Fruit fly (Drosophila melanogaster): Measurements from ENCODE around the gene CG18789.

The CG18789 gene

DNA sequence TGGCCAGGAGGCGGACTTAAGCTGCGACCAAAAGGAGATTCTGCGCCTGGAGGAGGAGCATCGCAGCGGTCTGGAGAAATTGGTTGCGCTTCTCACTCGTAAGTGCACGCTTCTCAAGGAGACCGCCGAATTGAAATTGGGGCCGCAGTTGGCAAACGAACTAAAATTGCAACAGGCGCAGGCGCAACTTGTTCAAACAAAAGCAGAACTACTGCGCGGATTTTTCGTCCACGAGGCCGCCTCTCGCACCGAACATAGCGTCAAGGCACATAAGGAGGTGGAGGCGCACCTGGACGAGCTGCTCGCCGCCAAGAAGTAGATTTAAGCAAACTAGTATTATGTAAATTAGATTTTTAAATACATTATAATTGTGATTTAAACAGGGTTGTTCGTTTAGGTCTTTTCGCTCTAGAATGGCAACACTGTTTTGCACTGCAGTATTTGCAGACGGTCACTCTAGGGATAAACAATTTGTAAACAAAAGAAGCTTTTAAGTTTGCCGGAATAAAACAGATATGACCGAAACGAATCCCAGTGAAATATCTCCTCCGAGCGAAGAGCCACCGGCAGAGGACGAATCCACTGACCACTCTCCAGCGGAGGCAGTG is 4.7 kb downstream of the CG18789 start, which contains the start of gene escl (continued):
- peak; percentile 14; the same call in 1 of the 2 replicates for TF ChIP-seq CG6689 (GFP tag; IDR thresholded peaks at IDR 0.05)
- TF ChIP-seq Nf-YB (GFP tag; optimal IDR thresholded peaks at IDR 0.05), result no peak
- TF ChIP-seq CG11695 (GFP tag; IDR thresholded peaks at IDR 0.05), result no peak
- TF ChIP-seq grau (tag; optimal IDR thresholded peaks at IDR 0.05), result no peak
- TF ChIP-seq Myb (GFP tag; optimal IDR thresholded peaks at IDR 0.05), result peak; percentile 26
- TF ChIP-seq ara (GFP tag; IDR thresholded peaks at IDR 0.05), result no peak
- no peak for TF ChIP-seq sisA (GFP tag; IDR thresholded peaks at IDR 0.05)
- no peak for TF ChIP-seq Nf-YC (tag; optimal IDR thresholded peaks at IDR 0.05)
- no peak for TF ChIP-seq hkb (optimal IDR thresholded peaks at IDR 0.05)
- TF ChIP-seq hkb (GFP tag; IDR thresholded peaks at IDR 0.05), result no peak
- no peak for TF ChIP-seq CG9797 (GFP tag; optimal IDR thresholded peaks at IDR 0.05)
- TF ChIP-seq mam (GFP tag; optimal IDR thresholded peaks at IDR 0.05), result no peak
- no peak for TF ChIP-seq sna (GFP tag; IDR thresholded peaks at IDR 0.05; ENCODE audit: partially characterized antibody)
- peak; percentile 38 for TF ChIP-seq CG9932 (GFP tag; IDR thresholded peaks at IDR 0.05)
- TF ChIP-seq Hmr (GFP tag; optimal IDR thresholded peaks at IDR 0.05), result no peak
- TF ChIP-seq kay (GFP tag; optimal IDR thresholded peaks at IDR 0.05), result no peak
- no peak for TF ChIP-seq Opbp (GFP tag; IDR thresholded peaks at IDR 0.05; ENCODE audit: partially characterized antibody)
- peak; percentile 51 for TF ChIP-seq sens (GFP tag)
- TF ChIP-seq pnt (GFP tag; optimal IDR thresholded peaks at IDR 0.05), result no peak
- TF ChIP-seq Abd-B (GFP tag; optimal IDR thresholded peaks at IDR 0.05), result no peak
- TF ChIP-seq kah (GFP tag; optimal IDR thresholded peaks at IDR 0.05), result no peak
- no peak for TF ChIP-seq CG11093 (GFP tag; IDR thresholded peaks at IDR 0.05)
- TF ChIP-seq lab (GFP tag; optimal IDR thresholded peaks at IDR 0.05), result no peak
- TF ChIP-seq CG7987 (GFP tag; optimal IDR thresholded peaks at IDR 0.05), result no peak
- no peak for TF ChIP-seq fd3F (GFP tag; optimal IDR thresholded peaks at IDR 0.05)
- no peak for TF ChIP-seq Eip74EF (GFP tag; optimal IDR thresholded peaks at IDR 0.05)
- TF ChIP-seq jumu (GFP tag; optimal IDR thresholded peaks at IDR 0.05), result no peak
- no peak for TF ChIP-seq CG11085 (GFP tag; IDR thresholded peaks at IDR 0.05)
- no peak for TF ChIP-seq nerfin-1 (tag; optimal IDR thresholded peaks at IDR 0.05)
- TF ChIP-seq CG17359 (tag; optimal IDR thresholded peaks at IDR 0.05), result no peak
- TF ChIP-seq CG1602 (GFP tag; optimal IDR thresholded peaks at IDR 0.05), result no peak
- TF ChIP-seq CG13296 (GFP tag; optimal IDR thresholded peaks at IDR 0.05), result no peak
- no peak for TF ChIP-seq HmgZ (tag; optimal IDR thresholded peaks at IDR 0.05)
- peak; percentile 1 for TF ChIP-seq CoRest (tag; optimal IDR thresholded peaks at IDR 0.05)
- no peak for TF ChIP-seq CG12299 (tag; optimal IDR thresholded peaks at IDR 0.05)
- peak in 1 of 2 experiments; percentile 21 for TF ChIP-seq Pdp1 (GFP tag; optimal IDR thresholded peaks at IDR 0.05)
- TF ChIP-seq CG15696 (tag; optimal IDR thresholded peaks at IDR 0.05), result no peak
- 0 out of 3 replicates have a peak, but pooled peaks have one; percentile 5 for TF ChIP-seq ci (GFP tag; IDR thresholded peaks at IDR 0.05)
- TF ChIP-seq Bdp1 (GFP tag; optimal IDR thresholded peaks at IDR 0.05), result no peak
- peak; percentile 75 for TF ChIP-seq E2f2 (GFP tag; IDR thresholded peaks at IDR 0.05)
- peak; percentile 85 for TF ChIP-seq MBD-R2 (GFP tag; IDR thresholded peaks at IDR 0.05)
- no peak for TF ChIP-seq CG18599 (GFP tag; optimal IDR thresholded peaks at IDR 0.05)
- TF ChIP-seq bsh (GFP tag; optimal IDR thresholded peaks at IDR 0.05), result no peak
- TF ChIP-seq gfzf (GFP tag; optimal IDR thresholded peaks at IDR 0.05), result peak; percentile 56
- TF ChIP-seq CG14710 (tag; optimal IDR thresholded peaks at IDR 0.05), result no peak
- peak; percentile 61 for TF ChIP-seq Dp (GFP tag; optimal IDR thresholded peaks at IDR 0.05)
- no peak for TF ChIP-seq fu2 (GFP tag; optimal IDR thresholded peaks at IDR 0.05)
- TF ChIP-seq stwl (tag; optimal IDR thresholded peaks at IDR 0.05), result peak; percentile 41
- no peak for TF ChIP-seq H15 (GFP tag; IDR thresholded peaks at IDR 0.05)
- TF ChIP-seq CG12659 (GFP tag; optimal IDR thresholded peaks at IDR 0.05), result peak; percentile 18
